1 fruit fly cellular context compared by ENCODE assay signal in genomic region chr3L:18010418-18010883, dm6.
TF ChIP-seq lines count a peak whose summit lies in the region.

No protein-coding gene starts in this region.

TF ChIP-seq in whole organism, embryonic, 481 proteins besides CTCF, POLR2A, EP300 and RAD21 (continued from another document):
- no peak for TF ChIP-seq Hr51 (GFP tag; optimal IDR thresholded peaks at IDR 0.05; lab: Kevin White, UChicago)
